Comparison of ENCODE assay signal across 2 worm cellular contexts in the genomic region with DNA sequence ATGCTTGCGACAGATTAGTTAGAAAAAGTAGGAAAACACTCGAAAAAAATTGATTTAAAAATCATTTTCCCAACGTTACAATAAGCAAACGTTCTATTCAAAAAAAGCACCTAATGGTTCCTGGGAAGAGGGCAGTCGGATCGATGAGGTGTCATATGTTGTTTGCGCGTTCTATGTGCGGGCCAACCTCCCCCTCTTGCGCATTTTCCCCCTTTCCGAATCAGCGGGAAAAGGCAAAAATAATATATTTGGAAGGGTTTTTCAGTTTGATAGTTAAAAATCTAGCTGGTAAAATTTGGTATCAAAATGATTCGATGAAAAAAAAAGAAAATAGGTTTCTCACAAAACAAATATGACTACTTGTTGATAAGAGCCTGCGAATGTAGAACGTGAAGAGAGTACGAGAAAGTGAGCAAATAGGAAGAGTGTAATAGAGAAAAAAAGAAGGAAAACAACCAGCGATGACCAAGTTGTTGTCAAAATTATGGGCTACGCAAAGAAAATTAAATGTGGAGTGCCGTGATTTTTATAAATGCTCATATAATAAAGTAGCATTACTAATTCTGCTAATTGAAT.
TF ChIP-seq lines count a peak whose summit lies in the region.

No protein-coding gene starts in this region.

TF ChIP-seq in whole organism, L1 larva, 84 proteins besides CTCF, POLR2A, EP300 and RAD21 (continued from another document and continues in another):
- TF ChIP-seq nhr-28 (tag; optimal IDR thresholded peaks at IDR 0.05; lab: Kevin White, UChicago) (no peak), nhr-11 (tag; optimal IDR thresholded peaks at IDR 0.05; lab: Kevin White, UChicago) (no peak), Y116A8C.19 (tag; optimal IDR thresholded peaks at IDR 0.05; lab: Kevin White, UChicago; ENCODE audit: borderline replicate concordance) (no peak), rnt-1 (tag; optimal IDR thresholded peaks at IDR 0.05; lab: Kevin White, UChicago) (peak; percentile 57), lin-35 (GFP tag; optimal IDR thresholded peaks at IDR 0.05; lab: Kevin White, UChicago) (peak; percentile 56 to 73), efl-1 (optimal IDR thresholded peaks at IDR 0.05; lab: Kevin White, UChicago) (peak; percentile 76 to 78), efl-1 (GFP tag; optimal IDR thresholded peaks at IDR 0.05 in 1 of 2; lab: Kevin White, UChicago) (peak; percentile 62 to 93), blmp-1 (tag; optimal IDR thresholded peaks at IDR 0.05; lab: Kevin White, UChicago) (peak; percentile 38), pqm-1 (tag; optimal IDR thresholded peaks at IDR 0.05; lab: Kevin White, UChicago) (no peak), elt-3 (tag; optimal IDR thresholded peaks at IDR 0.05; lab: Kevin White, UChicago) (no peak), pax-3 (tag; optimal IDR thresholded peaks at IDR 0.05; lab: Kevin White, UChicago) (no peak), zip-4 (GFP tag; optimal IDR thresholded peaks at IDR 0.05; lab: Kevin White, UChicago) (no peak), ztf-4 (tag; optimal IDR thresholded peaks at IDR 0.05; lab: Kevin White, UChicago) (no peak), tbx-2 (tag; optimal IDR thresholded peaks at IDR 0.05; lab: Kevin White, UChicago) (peak; percentile 53), sptf-1 (tag; optimal IDR thresholded peaks at IDR 0.05; lab: Kevin White, UChicago) (no peak), lin-13 (GFP tag; optimal IDR thresholded peaks at IDR 0.05; lab: Kevin White, UChicago) (peak; percentile 57), fkh-8 (tag; optimal IDR thresholded peaks at IDR 0.05; lab: Kevin White, UChicago) (peak; percentile 72), grh-1 (GFP tag; IDR thresholded peaks at IDR 0.05; lab: Robert Waterston, UW) (no peak), hlh-17 (GFP tag; optimal IDR thresholded peaks at IDR 0.05; lab: Kevin White, UChicago; ENCODE audit: borderline replicate concordance) (no peak), nhr-77 (tag; optimal IDR thresholded peaks at IDR 0.05; lab: Kevin White, UChicago) (no peak), pag-3 (tag; optimal IDR thresholded peaks at IDR 0.05; lab: Kevin White, UChicago; ENCODE audit: borderline replicate concordance, insufficient read depth) (no peak), nhr-19 (GFP tag; conservative IDR thresholded peaks at IDR 0.05; lab: Robert Waterston, UW) (peak; percentile 84), aly-2 (tag; optimal IDR thresholded peaks at IDR 0.05; lab: Kevin White, UChicago) (no peak), aha-1 (tag; optimal IDR thresholded peaks at IDR 0.05; lab: Kevin White, UChicago) (no peak), nhr-84 (tag; optimal IDR thresholded peaks at IDR 0.05; lab: Kevin White, UChicago) (no peak), tlp-1 (tag; optimal IDR thresholded peaks at IDR 0.05; lab: Kevin White, UChicago) (no peak), xbp-1 (tag; optimal IDR thresholded peaks at IDR 0.05; lab: Kevin White, UChicago) (peak; percentile 36), sox-4 (tag; optimal IDR thresholded peaks at IDR 0.05; lab: Kevin White, UChicago) (no peak), unc-98 (GFP tag; IDR thresholded peaks at IDR 0.05; lab: Robert Waterston, UW) (no peak), skn-1 (tag; optimal IDR thresholded peaks at IDR 0.05; lab: Kevin White, UChicago) (peak; percentile 46), hlh-4 (tag; optimal IDR thresholded peaks at IDR 0.05; lab: Kevin White, UChicago) (no peak), nhr-85 (tag; lab: Kevin White, UChicago) (peak; percentile 36), irx-1 (tag; optimal IDR thresholded peaks at IDR 0.05; lab: Kevin White, UChicago) (peak; percentile 31), jun-1 (tag; optimal IDR thresholded peaks at IDR 0.05; lab: Kevin White, UChicago) (no peak), ceh-82 (tag; optimal IDR thresholded peaks at IDR 0.05; lab: Kevin White, UChicago) (peak in 2 of 3 experiments; percentile 24 to 66), alr-1 (tag; optimal IDR thresholded peaks at IDR 0.05; lab: Kevin White, UChicago; ENCODE audit: borderline replicate concordance) (no peak), elt-2 (tag; optimal IDR thresholded peaks at IDR 0.05; lab: Kevin White, UChicago) (peak; percentile 35), nhr-12 (tag; optimal IDR thresholded peaks at IDR 0.05; lab: Kevin White, UChicago) (no peak), lin-39 (tag; optimal IDR thresholded peaks at IDR 0.05; lab: Kevin White, UChicago) (no peak), ets-5 (GFP tag; IDR thresholded peaks at IDR 0.05; lab: Robert Waterston, UW) (no peak), F16B12.6 (tag; optimal IDR thresholded peaks at IDR 0.05; lab: Kevin White, UChicago) (no peak), isw-1 (GFP tag; IDR thresholded peaks at IDR 0.05; lab: Robert Waterston, UW) (peak; percentile 12; the same call in 1 of the 2 replicates), nhr-90 (tag; optimal IDR thresholded peaks at IDR 0.05; lab: Kevin White, UChicago; ENCODE audit: poor library complexity) (peak; percentile 27), mef-2 (tag; optimal IDR thresholded peaks at IDR 0.05; lab: Kevin White, UChicago) (no peak), vab-15 (tag; optimal IDR thresholded peaks at IDR 0.05; lab: Kevin White, UChicago) (no peak), egl-13 (tag; optimal IDR thresholded peaks at IDR 0.05; lab: Kevin White, UChicago) (peak; percentile 24), nhr-76 (tag; optimal IDR thresholded peaks at IDR 0.05; lab: Kevin White, UChicago) (no peak), C34B4.2 (tag; optimal IDR thresholded peaks at IDR 0.05; lab: Kevin White, UChicago) (no peak), ceh-88 (GFP tag; IDR thresholded peaks at IDR 0.05; lab: Robert Waterston, UW) (0 out of 2 replicates have a peak, but pooled peaks have one; percentile 22), ama-1 (optimal IDR thresholded peaks at IDR 0.05; lab: Kevin White, UChicago) (no peak), dsc-1 (tag; optimal IDR thresholded peaks at IDR 0.05; lab: Kevin White, UChicago) (peak; percentile 44), fos-1 (tag; optimal IDR thresholded peaks at IDR 0.05; lab: Kevin White, UChicago) (no peak), nhr-71 (tag; optimal IDR thresholded peaks at IDR 0.05; lab: Kevin White, UChicago) (peak; percentile 80), sup-37 (GFP tag; optimal IDR thresholded peaks at IDR 0.05; lab: Kevin White, UChicago) (no peak), zag-1 (tag; optimal IDR thresholded peaks at IDR 0.05; lab: Kevin White, UChicago) (no peak), fkh-10 (GFP tag; optimal IDR thresholded peaks at IDR 0.05; lab: Kevin White, UChicago) (no peak), unc-86 (tag; optimal IDR thresholded peaks at IDR 0.05; lab: Kevin White, UChicago) (peak; percentile 61), unc-62 (GFP tag; optimal IDR thresholded peaks at IDR 0.05; lab: Kevin White, UChicago) (no peak), snu-23 (GFP tag; optimal IDR thresholded peaks at IDR 0.05; lab: Kevin White, UChicago) (peak; percentile 79), dpl-1 (GFP tag; optimal IDR thresholded peaks at IDR 0.05; lab: Kevin White, UChicago) (peak; percentile 34 to 81 (median 59)), mab-9 (GFP tag; IDR thresholded peaks at IDR 0.05; lab: Robert Waterston, UW) (0 out of 2 replicates have a peak, but pooled peaks have one; percentile 15), unc-30 (tag; optimal IDR thresholded peaks at IDR 0.05; lab: Kevin White, UChicago) (no peak), C04F5.9 (tag; optimal IDR thresholded peaks at IDR 0.05; lab: Kevin White, UChicago) (no peak)

TF ChIP-seq in whole organism, L3 larva, 47 proteins besides CTCF, POLR2A, EP300 and RAD21 (continued from another document):
- TF ChIP-seq ama-1 (optimal IDR thresholded peaks at IDR 0.05; lab: Kevin White, UChicago) (no peak), nhr-67 (tag; optimal IDR thresholded peaks at IDR 0.05; lab: Kevin White, UChicago) (no peak), mdl-1 (tag; optimal IDR thresholded peaks at IDR 0.05; lab: Kevin White, UChicago) (no peak), nhr-11 (tag; optimal IDR thresholded peaks at IDR 0.05; lab: Kevin White, UChicago) (no peak), nhr-77 (tag; optimal IDR thresholded peaks at IDR 0.05; lab: Kevin White, UChicago) (no peak), pqm-1 (tag; optimal IDR thresholded peaks at IDR 0.05; lab: Kevin White, UChicago) (peak; percentile 19), daf-12 (tag; optimal IDR thresholded peaks at IDR 0.05; lab: Kevin White, UChicago) (no peak), snpc-4 (tag; optimal IDR thresholded peaks at IDR 0.05; lab: Kevin White, UChicago) (peak; percentile 33), unc-39 (tag; optimal IDR thresholded peaks at IDR 0.05; lab: Kevin White, UChicago) (no peak), sea-2 (GFP tag; optimal IDR thresholded peaks at IDR 0.05; lab: Kevin White, UChicago) (no peak), ceh-9 (tag; optimal IDR thresholded peaks at IDR 0.05; lab: Kevin White, UChicago) (no peak), eor-1 (tag; optimal IDR thresholded peaks at IDR 0.05; lab: Kevin White, UChicago) (no peak), ceh-28 (tag; optimal IDR thresholded peaks at IDR 0.05; lab: Kevin White, UChicago) (peak; percentile 45), egl-27 (tag; optimal IDR thresholded peaks at IDR 0.05; lab: Kevin White, UChicago) (no peak), ztf-11 (tag; optimal IDR thresholded peaks at IDR 0.05; lab: Kevin White, UChicago) (no peak), lin-15B (tag; optimal IDR thresholded peaks at IDR 0.05; lab: Kevin White, UChicago) (peak; percentile 60), jun-1 (tag; optimal IDR thresholded peaks at IDR 0.05; lab: Kevin White, UChicago) (no peak), skn-1 (tag; optimal IDR thresholded peaks at IDR 0.05; lab: Kevin White, UChicago) (no peak), pha-4 (tag; optimal IDR thresholded peaks at IDR 0.05; lab: Kevin White, UChicago) (peak; percentile 73), zag-1 (tag; optimal IDR thresholded peaks at IDR 0.05; lab: Kevin White, UChicago) (no peak), nhr-23 (tag; optimal IDR thresholded peaks at IDR 0.05; lab: Kevin White, UChicago) (peak; percentile 41), fkh-10 (GFP tag; optimal IDR thresholded peaks at IDR 0.05; lab: Kevin White, UChicago) (no peak), hmg-11 (tag; optimal IDR thresholded peaks at IDR 0.05; lab: Kevin White, UChicago) (peak; percentile 85), elt-3 (tag; optimal IDR thresholded peaks at IDR 0.05; lab: Kevin White, UChicago) (no peak), elt-2 (tag; optimal IDR thresholded peaks at IDR 0.05; lab: Kevin White, UChicago) (peak; percentile 38), ztf-4 (tag; optimal IDR thresholded peaks at IDR 0.05; lab: Kevin White, UChicago) (no peak), lin-39 (tag; optimal IDR thresholded peaks at IDR 0.05; lab: Kevin White, UChicago) (peak; percentile 60), unc-62 (GFP tag; optimal IDR thresholded peaks at IDR 0.05; lab: Kevin White, UChicago) (no peak), nhr-28 (tag; optimal IDR thresholded peaks at IDR 0.05; lab: Kevin White, UChicago) (no peak)
